Fruit fly (Drosophila melanogaster) whole organism, embryonic: ENCODE measurements around the gene Jhbp16.

Source experiments
- Adf1 ChIP-seq: fragments of 200-800 bp; sonication (Bioruptor generic); IDR thresholded peaks from 2 replicates; pipeline ENCODE4 v1.3.6; 2022; ENCODE audit warnings: missing biosample characterization, missing genetic modification characterization
- Bgb ChIP-seq: fragments of 200-800 bp; sonication (Bioruptor generic); IDR thresholded peaks from 2 replicates; pipeline ENCODE4 v1.3.6; 2022; ENCODE audit warnings: missing biosample characterization, missing genetic modification characterization; ENCODE audit not compliant: partially characterized antibody
- C15 ChIP-seq: fragments of 200-800 bp; sonication (Bioruptor generic); IDR thresholded peaks from 3 replicates; pipeline ENCODE4 v1.3.6; 2022; ENCODE audit warnings: missing biosample characterization, missing genetic modification characterization
- CG11560 ChIP-seq: fragments of 200-800 bp; sonication (Bioruptor generic); IDR thresholded peaks from 3 replicates; pipeline ENCODE4 v1.3.6; 2022; ENCODE audit warnings: missing biosample characterization, missing genetic modification characterization
- CG12155 ChIP-seq: fragments of 200-800 bp; sonication (Bioruptor generic); optimal IDR thresholded peaks from 3 replicates; lab custom pipeline; 2016; ENCODE audit warnings: missing biosample characterization, missing genetic modification characterization
- CG12236 ChIP-seq: fragments of 200-800 bp; sonication (Bioruptor generic); optimal IDR thresholded peaks from 2 replicates; lab custom pipeline; 2016; ENCODE audit warnings: missing biosample characterization, missing genetic modification characterization
- CG13624 ChIP-seq: fragments of 200-800 bp; sonication (Bioruptor generic); optimal IDR thresholded peaks from 2 replicates; lab custom pipeline; 2016; ENCODE audit warnings: missing biosample characterization, missing genetic modification characterization
- CG14860 ChIP-seq: fragments of 200-800 bp; sonication (Bioruptor generic); IDR thresholded peaks from 3 replicates; pipeline ENCODE4 v1.3.6; 2022; ENCODE audit warnings: missing biosample characterization, missing genetic modification characterization; ENCODE audit not compliant: partially characterized antibody
- CG14965 ChIP-seq: fragments of 200-800 bp; sonication (Bioruptor generic); optimal IDR thresholded peaks from 2 replicates; lab custom pipeline; 2016; ENCODE audit warnings: missing biosample characterization, missing genetic modification characterization, borderline replicate concordance
- CG1603 ChIP-seq: fragments of 200-800 bp; sonication (Bioruptor generic); optimal IDR thresholded peaks from 2 replicates; lab custom pipeline; 2019; ENCODE audit warnings: missing biosample characterization, mild to moderate bottlenecking, missing genetic modification characterization, moderate library complexity
- CG16779 ChIP-seq: fragments of 200-800 bp; sonication (Bioruptor generic); IDR thresholded peaks from 2 replicates; pipeline ENCODE4 v1.3.6; 2022; ENCODE audit warnings: missing biosample characterization, missing genetic modification characterization
- CG17568 ChIP-seq: fragments of 200-800 bp; sonication (Bioruptor generic); optimal IDR thresholded peaks from 2 replicates; lab custom pipeline; 2018; ENCODE audit warnings: missing biosample characterization, mild to moderate bottlenecking, missing genetic modification characterization, moderate library complexity
- CG17912 ChIP-seq: fragments of 200-800 bp; sonication (Bioruptor generic); optimal IDR thresholded peaks from 2 replicates; lab custom pipeline; 2018; ENCODE audit warnings: missing biosample characterization, mild to moderate bottlenecking, missing genetic modification characterization
- CG18764 ChIP-seq: fragments of 200-800 bp; sonication (Bioruptor generic); optimal IDR thresholded peaks from 3 replicates; lab custom pipeline; 2016; ENCODE audit warnings: missing biosample characterization, missing genetic modification characterization
- CG30431 ChIP-seq: fragments of 200-800 bp; sonication (Bioruptor generic); optimal IDR thresholded peaks from 2 replicates; lab custom pipeline; 2017; ENCODE audit warnings: missing biosample characterization, missing genetic modification characterization
- CG32767 ChIP-seq: fragments of 200-800 bp; sonication (Bioruptor generic); IDR thresholded peaks from 2 replicates; pipeline ENCODE4 v1.3.6; 2022; ENCODE audit warnings: missing biosample characterization, missing genetic modification characterization
- CG32772 ChIP-seq: fragments of 200-800 bp; sonication (Bioruptor generic); IDR thresholded peaks from 2 replicates; pipeline ENCODE4 v1.3.6; 2022; ENCODE audit warnings: missing biosample characterization, missing genetic modification characterization
- CG3726 ChIP-seq: fragments of 200-800 bp; sonication (Bioruptor generic); IDR thresholded peaks from 3 replicates; pipeline ENCODE4, ENCODE4 v1.3.6; 2022; ENCODE audit warnings: missing biosample characterization, missing genetic modification characterization
- CG4730 ChIP-seq: fragments of 200-800 bp; sonication (Bioruptor generic); IDR thresholded peaks from 2 replicates; pipeline ENCODE4 v1.3.6; 2022; ENCODE audit warnings: missing biosample characterization, missing genetic modification characterization
- CG6654 ChIP-seq: fragments of 200-800 bp; sonication (Bioruptor generic); optimal IDR thresholded peaks from 2 replicates; lab custom pipeline; 2017; ENCODE audit warnings: missing biosample characterization, mild to moderate bottlenecking, missing genetic modification characterization
- Deaf1 ChIP-seq: fragments of 200-800 bp; optimal IDR thresholded peaks from 3 replicates; lab custom pipeline; 2019; ENCODE audit warnings: missing biosample characterization, mild to moderate bottlenecking, missing genetic modification characterization, moderate library complexity
- Dek ChIP-seq: fragments of 200-800 bp; sonication (Bioruptor generic); optimal IDR thresholded peaks from 3 replicates; lab custom pipeline; 2019; ENCODE audit warnings: missing biosample characterization, mild to moderate bottlenecking, missing genetic modification characterization, moderate library complexity
- Dip2 ChIP-seq: fragments of 200-800 bp; sonication (Bioruptor generic); IDR thresholded peaks from 2 replicates; pipeline ENCODE4 v1.3.6; 2022; ENCODE audit warnings: missing biosample characterization, missing genetic modification characterization
- Dip3 ChIP-seq: fragments of 200-800 bp; sonication (Bioruptor generic); optimal IDR thresholded peaks from 3 replicates; lab custom pipeline; 2016; ENCODE audit warnings: missing biosample characterization, missing genetic modification characterization
- Gsc ChIP-seq: fragments of 200-800 bp; sonication (Bioruptor generic); IDR thresholded peaks from 2 replicates; pipeline ENCODE4 v1.3.6; 2022; ENCODE audit warnings: missing biosample characterization, missing genetic modification characterization
- H15 ChIP-seq: fragments of 200-800 bp; sonication (Bioruptor generic); IDR thresholded peaks from 3 replicates; pipeline ENCODE4 v1.3.6; 2022; ENCODE audit warnings: missing biosample characterization, missing genetic modification characterization
- Hmr ChIP-seq: fragments of 200-800 bp; sonication (Bioruptor generic); optimal IDR thresholded peaks from 3 replicates; lab custom pipeline; 2017; ENCODE audit warnings: mild to moderate bottlenecking, missing biosample characterization, missing genetic modification reagents, missing genetic modification characterization
- Hmx ChIP-seq: fragments of 200-800 bp; sonication (Bioruptor generic); optimal IDR thresholded peaks from 2 replicates; lab custom pipeline; 2016; ENCODE audit warnings: missing biosample characterization, missing genetic modification characterization
- MESR4 ChIP-seq: fragments of 200-800 bp; sonication (Bioruptor generic); optimal IDR thresholded peaks from 2 replicates; lab custom pipeline; 2018; ENCODE audit warnings: missing biosample characterization, mild to moderate bottlenecking, missing genetic modification characterization, moderate library complexity
- Max ChIP-seq: fragments of 200-800 bp; sonication (Bioruptor generic); optimal IDR thresholded peaks from 2 replicates; lab custom pipeline; 2016; ENCODE audit warnings: missing biosample characterization, mild to moderate bottlenecking, missing genetic modification characterization
- Mrtf ChIP-seq: fragments of 200-800 bp; sonication (Bioruptor generic); IDR thresholded peaks from 3 replicates; pipeline ENCODE4 v1.3.6; 2022; ENCODE audit warnings: missing biosample characterization, missing genetic modification characterization
- Myb ChIP-seq: fragments of 200-800 bp; sonication (Bioruptor generic); optimal IDR thresholded peaks from 2 replicates; lab custom pipeline; 2016; ENCODE audit warnings: missing biosample characterization, missing genetic modification characterization
- NC2β ChIP-seq: fragments of 200-800 bp; sonication (Bioruptor generic); optimal IDR thresholded peaks from 2 replicates; lab custom pipeline; 2016; ENCODE audit warnings: missing biosample characterization, missing genetic modification characterization
- NK7.1 ChIP-seq: fragments of 200-800 bp; sonication (Bioruptor generic); optimal IDR thresholded peaks from 3 replicates; lab custom pipeline; 2016; ENCODE audit warnings: missing biosample characterization, missing genetic modification characterization
- Ptx1 ChIP-seq: fragments of 200-800 bp; sonication (Bioruptor generic); IDR thresholded peaks from 2 replicates; pipeline ENCODE4 v1.3.6; 2022; ENCODE audit warnings: missing biosample characterization, missing genetic modification characterization
- Side ChIP-seq: fragments of 200-800 bp; sonication (Bioruptor generic); optimal IDR thresholded peaks from 2 replicates; lab custom pipeline; 2016; ENCODE audit warnings: missing biosample characterization, missing genetic modification characterization
- Sin3A ChIP-seq: fragments of >200 bp; optimal IDR thresholded peaks from 2 replicates; lab custom pipeline; 2018
- bbx ChIP-seq: fragments of 200-800 bp; sonication (Bioruptor generic); IDR thresholded peaks from 2 replicates; pipeline ENCODE4 v1.3.6; 2022; ENCODE audit warnings: missing biosample characterization, missing genetic modification characterization; ENCODE audit not compliant: partially characterized antibody
- cg ChIP-seq: fragments of 200-800 bp; sonication (Bioruptor generic); optimal IDR thresholded peaks from 3 replicates; lab custom pipeline; 2019; ENCODE audit warnings: missing biosample characterization, mild to moderate bottlenecking, missing genetic modification characterization, moderate library complexity
- crc ChIP-seq: fragments of 200-800 bp; sonication (Bioruptor generic); optimal IDR thresholded peaks from 2 replicates; lab custom pipeline; 2016; ENCODE audit warnings: missing biosample characterization, missing genetic modification characterization
- da ChIP-seq: fragments of 200-800 bp; sonication (Bioruptor generic); optimal IDR thresholded peaks from 2 replicates; lab custom pipeline; 2016; ENCODE audit warnings: missing biosample characterization, missing genetic modification characterization
- ems ChIP-seq: fragments of 200-800 bp; sonication (Bioruptor generic); optimal IDR thresholded peaks from 3 replicates; lab custom pipeline; 2016; ENCODE audit warnings: missing biosample characterization, missing genetic modification characterization
- fru ChIP-seq: fragments of >200 bp; optimal IDR thresholded peaks from 2 replicates; lab custom pipeline; 2017
- her ChIP-seq: fragments of 200-800 bp; sonication (Bioruptor generic); optimal IDR thresholded peaks from 2 replicates; lab custom pipeline; 2016; ENCODE audit warnings: missing biosample characterization, missing genetic modification characterization
- jigr1 ChIP-seq: fragments of 200-800 bp; sonication (Bioruptor generic); IDR thresholded peaks from 3 replicates; pipeline ENCODE4 v1.3.6; 2022; ENCODE audit warnings: missing biosample characterization, missing genetic modification characterization
- kay ChIP-seq: fragments of 200-800 bp; sonication (Bioruptor generic); optimal IDR thresholded peaks from 2 replicates; lab custom pipeline; 2016; ENCODE audit warnings: missing biosample characterization, missing genetic modification characterization
- pho ChIP-seq: fragments of 200-800 bp; sonication (Bioruptor generic); optimal IDR thresholded peaks from 2 replicates; lab custom pipeline; 2016; ENCODE audit warnings: missing biosample characterization, missing genetic modification characterization
- psq ChIP-seq: fragments of 200-800 bp; sonication (Bioruptor generic); optimal IDR thresholded peaks from 2 replicates; lab custom pipeline; 2017; ENCODE audit warnings: missing biosample characterization, missing genetic modification characterization
- repo ChIP-seq: fragments of 200-800 bp; sonication (Bioruptor generic); optimal IDR thresholded peaks from 2 replicates; lab custom pipeline; 2016; ENCODE audit warnings: missing biosample characterization, missing genetic modification characterization
- schlank ChIP-seq: fragments of 200-800 bp; sonication (Bioruptor generic); optimal IDR thresholded peaks from 2 replicates; lab custom pipeline; 2018; ENCODE audit warnings: missing biosample characterization, mild to moderate bottlenecking, missing genetic modification characterization
- shn ChIP-seq: fragments of 200-800 bp; sonication (Bioruptor generic); optimal IDR thresholded peaks from 3 replicates; lab custom pipeline; 2016; ENCODE audit warnings: missing biosample characterization, missing genetic modification characterization
- sna ChIP-seq: fragments of 200-800 bp; sonication (Bioruptor generic); IDR thresholded peaks from 2 replicates; pipeline ENCODE4 v1.3.6; 2022; ENCODE audit warnings: missing biosample characterization, missing genetic modification characterization; ENCODE audit not compliant: partially characterized antibody
- ssp ChIP-seq: fragments of 200-800 bp; sonication (Bioruptor generic); IDR thresholded peaks from 2 replicates; pipeline ENCODE4 v1.3.6; 2022; ENCODE audit warnings: missing biosample characterization, missing genetic modification characterization

The Jhbp16 gene

dm6 chr3R:21627752-21628151, 36.4 kb upstream of the Jhbp16 start (continued):
- TF ChIP-seq CG12155 (GFP tag; lab: Kevin White, UChicago), result peak; percentile 70
- TF ChIP-seq shn (GFP tag; lab: Kevin White, UChicago), result no peak
- TF ChIP-seq CG1603, result peak; percentile 52
- no peak for TF ChIP-seq CG3726 (GFP tag; lab: Robert Waterston, UW)
- peak; percentile 17 for TF ChIP-seq CG30431 (GFP tag; lab: Kevin White, UChicago)
- TF ChIP-seq Max (GFP tag; lab: Kevin White, UChicago), result peak; percentile 67
- TF ChIP-seq Hmr (GFP tag; lab: Kevin White, UChicago), result peak; percentile 74
- TF ChIP-seq CG32767 (GFP tag; lab: Robert Waterston, UW), result no peak
- TF ChIP-seq Dek (tag; lab: Kevin White, UChicago), result peak; percentile 72
- TF ChIP-seq CG17912 (GFP tag; lab: Kevin White, UChicago), result no peak
- TF ChIP-seq Dip2 (GFP tag; lab: Robert Waterston, UW), result no peak
- peak; percentile 36 for TF ChIP-seq schlank (tag; lab: Kevin White, UChicago)
- peak; percentile 17 for TF ChIP-seq Hmx (GFP tag; lab: Kevin White, UChicago)
- TF ChIP-seq Adf1, result peak; percentile 34; the same call in 1 of the 2 replicates
- peak; percentile 50; the same call in 1 of the 2 replicates for TF ChIP-seq CG32772 (GFP tag; lab: Robert Waterston, UW)
- peak; percentile 62 for TF ChIP-seq CG4730 (GFP tag; lab: Robert Waterston, UW)
- TF ChIP-seq CG14860 (GFP tag; lab: Robert Waterston, UW), result no peak
- TF ChIP-seq pho (GFP tag; lab: Kevin White, UChicago), result peak; percentile 30
- TF ChIP-seq NK7.1 (GFP tag; lab: Kevin White, UChicago), result no peak
- TF ChIP-seq her (GFP tag; lab: Kevin White, UChicago), result no peak
- TF ChIP-seq Bgb (GFP tag; lab: Robert Waterston, UW), result no peak
- TF ChIP-seq MESR4 (GFP tag; lab: Kevin White, UChicago), result no peak
- TF ChIP-seq CG17568, result peak; percentile 51
- peak; percentile 53; the same call in 2 of the 3 replicates for TF ChIP-seq H15 (GFP tag; lab: Robert Waterston, UW)
- no peak for TF ChIP-seq cg (GFP tag; lab: Kevin White, UChicago)
- TF ChIP-seq bbx (GFP tag; lab: Robert Waterston, UW), result no peak
- 0 out of 3 replicates have a peak, but pooled peaks have one; percentile 44 for TF ChIP-seq Mrtf
- no peak for TF ChIP-seq CG6654 (GFP tag; lab: Kevin White, UChicago)
- TF ChIP-seq Sin3A (lab: Kevin White, UChicago), result no peak
- peak; percentile 29 for TF ChIP-seq Dip3 (GFP tag; lab: Kevin White, UChicago)
- TF ChIP-seq Ptx1 (GFP tag; lab: Robert Waterston, UW), result peak; percentile 74
- TF ChIP-seq CG11560 (tag; lab: Robert Waterston, UW), result no peak
- peak; percentile 21 for TF ChIP-seq NC2β (GFP tag; lab: Kevin White, UChicago)
- no peak for TF ChIP-seq Myb (GFP tag; lab: Kevin White, UChicago)
- TF ChIP-seq sna, result no peak
- no peak for TF ChIP-seq repo (GFP tag; lab: Kevin White, UChicago)
- TF ChIP-seq CG12236 (GFP tag; lab: Kevin White, UChicago), result peak; percentile 20
- peak; percentile 41 for TF ChIP-seq Deaf1 (tag; lab: Kevin White, UChicago)
- TF ChIP-seq ssp, result no peak
- TF ChIP-seq Side (GFP tag; lab: Kevin White, UChicago), result peak; percentile 13
- TF ChIP-seq kay, result peak; percentile 24
- TF ChIP-seq CG13624 (GFP tag; lab: Kevin White, UChicago), result peak; percentile 22
- peak; percentile 45 for TF ChIP-seq ems
- TF ChIP-seq psq, result peak; percentile 13
- no peak for TF ChIP-seq Gsc (GFP tag; lab: Robert Waterston, UW)
- no peak for TF ChIP-seq da (GFP tag; lab: Kevin White, UChicago)
- no peak for TF ChIP-seq jigr1 (GFP tag; lab: Robert Waterston, UW)
- no peak for TF ChIP-seq CG14965 (GFP tag; lab: Kevin White, UChicago)
- TF ChIP-seq CG16779, result no peak
- no peak for TF ChIP-seq fru (lab: Kevin White, UChicago)
- no peak for TF ChIP-seq C15
- no peak for TF ChIP-seq CG18764
- no peak for TF ChIP-seq crc (GFP tag; lab: Kevin White, UChicago)
